Worm (Caenorhabditis elegans) whole organism, L1 larva: Measurements from ENCODE around the gene F47H4.2.

Source experiments
- ama-1 ChIP-seq: fragments of 150-350 bp; optimal IDR thresholded peaks from 2 replicates; lab custom pipeline; 2014
- ceh-90 ChIP-seq: sonication (generic microtip); optimal IDR thresholded peaks from 2 replicates; lab custom pipeline; 2016; ENCODE audit warnings: missing genetic modification characterization, missing compliant biosample characterization
- fkh-10 ChIP-seq: sonication (generic microtip); optimal IDR thresholded peaks from 2 replicates; lab custom pipeline; 2017; ENCODE audit warnings: missing biosample characterization, missing genetic modification reagents, missing genetic modification characterization
- lin-13 ChIP-seq: fragments of 150-350 bp; optimal IDR thresholded peaks from 2 replicates; lab custom pipeline; 2014; ENCODE audit warnings: missing biosample characterization, missing genetic modification reagents, missing genetic modification characterization
- nhr-28 ChIP-seq: fragments of 150-350 bp; optimal IDR thresholded peaks from 2 replicates; lab custom pipeline; 2014; ENCODE audit warnings: missing biosample characterization, missing genetic modification characterization
- nhr-76 ChIP-seq: sonication (generic microtip); optimal IDR thresholded peaks from 2 replicates; lab custom pipeline; 2017; ENCODE audit warnings: missing biosample characterization, missing genetic modification characterization
- snpc-4 ChIP-seq: fragments of 150-350 bp; optimal IDR thresholded peaks from 2 replicates; lab custom pipeline; 2014; ENCODE audit warnings: missing biosample characterization, missing genetic modification characterization
- snu-23 ChIP-seq: sonication (generic microtip); optimal IDR thresholded peaks from 2 replicates; lab custom pipeline; 2016; ENCODE audit warnings: missing genetic modification characterization, missing compliant biosample characterization
- sox-4 ChIP-seq: sonication (generic microtip); optimal IDR thresholded peaks from 2 replicates; lab custom pipeline; 2016; ENCODE audit warnings: missing genetic modification characterization, missing compliant biosample characterization
- sptf-1 ChIP-seq: fragments of 150-350 bp; optimal IDR thresholded peaks from 2 replicates; lab custom pipeline; 2014; ENCODE audit warnings: missing biosample characterization, missing genetic modification characterization
- unc-130 ChIP-seq: fragments of 150-350 bp; optimal IDR thresholded peaks from 2 replicates; lab custom pipeline; 2017; ENCODE audit warnings: missing biosample characterization, missing genetic modification characterization, inconsistent platforms
- unc-62 ChIP-seq: fragments of 150-350 bp; optimal IDR thresholded peaks from 2 replicates; lab custom pipeline; 2014; ENCODE audit warnings: missing biosample characterization, missing genetic modification reagents, missing genetic modification characterization
- unc-86 ChIP-seq: sonication (generic microtip); optimal IDR thresholded peaks from 2 replicates; lab custom pipeline; 2016; ENCODE audit warnings: missing genetic modification characterization, missing compliant biosample characterization
- zag-1 ChIP-seq: fragments of 150-350 bp; optimal IDR thresholded peaks from 2 replicates; lab custom pipeline; 2014; ENCODE audit warnings: missing biosample characterization, missing genetic modification characterization

DNA sequence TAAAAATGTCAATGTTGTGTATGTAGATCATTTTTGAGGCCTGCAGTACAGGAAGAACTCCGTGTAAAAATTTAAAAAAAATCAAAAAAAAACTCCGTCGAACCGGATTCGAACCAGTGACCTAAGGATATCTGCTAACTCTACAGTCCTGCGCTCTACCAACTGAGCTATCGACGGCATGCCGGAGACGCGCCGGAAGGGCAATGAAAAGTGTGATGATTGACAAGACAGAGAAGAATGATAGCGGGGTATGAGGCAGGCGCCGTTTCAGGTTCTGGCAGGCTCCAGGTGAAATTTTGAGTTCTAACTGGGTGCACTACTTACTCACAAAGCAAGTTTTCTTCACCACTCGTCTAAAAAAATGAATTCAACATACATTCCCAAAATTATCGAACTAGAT lies 35.3 kb upstream of the F47H4.2 start, which contains the start of gene srz-58:
- no peak for TF ChIP-seq nhr-76 (tag; lab: Kevin White, UChicago)
- no peak for TF ChIP-seq lin-13 (GFP tag; lab: Kevin White, UChicago)
- no peak for TF ChIP-seq snu-23 (GFP tag; lab: Kevin White, UChicago)
- no peak for TF ChIP-seq zag-1 (tag; lab: Kevin White, UChicago)
- TF ChIP-seq unc-62: no peak
- TF ChIP-seq sptf-1: no peak
- TF ChIP-seq ceh-90 (tag; lab: Kevin White, UChicago): no peak
- TF ChIP-seq fkh-10 (GFP tag; lab: Kevin White, UChicago): no peak
- no peak for TF ChIP-seq unc-130 (tag; lab: Kevin White, UChicago)
- TF ChIP-seq snpc-4 (tag; lab: Kevin White, UChicago): no peak
- no peak for TF ChIP-seq unc-86
- TF ChIP-seq sox-4 (tag; lab: Kevin White, UChicago): no peak
- TF ChIP-seq ama-1: no peak
- TF ChIP-seq nhr-28: no peak
